Fruit fly (Drosophila melanogaster) whole organism, embryonic: ENCODE measurements around the gene SCAR.

Source experiments
- B-H1 ChIP-seq: fragments of 200-800 bp; sonication (Bioruptor generic); IDR thresholded peaks from 3 replicates; pipeline ENCODE4 v1.3.6; 2022; ENCODE audit warnings: missing biosample characterization, missing genetic modification characterization
- CG10431 ChIP-seq: fragments of 200-800 bp; sonication (Bioruptor generic); optimal IDR thresholded peaks from 3 replicates; lab custom pipeline; 2018; ENCODE audit warnings: missing biosample characterization, mild to moderate bottlenecking, missing genetic modification characterization
- CG10654 ChIP-seq: fragments of 200-800 bp; sonication (Bioruptor generic); optimal IDR thresholded peaks from 2 replicates; lab custom pipeline; 2016; ENCODE audit warnings: missing biosample characterization, missing genetic modification characterization
- CG11085 ChIP-seq: fragments of 200-800 bp; sonication (Bioruptor generic); IDR thresholded peaks from 2 replicates; pipeline ENCODE4 v1.3.6; 2022; ENCODE audit warnings: missing biosample characterization, missing genetic modification characterization
- CG11723 ChIP-seq: fragments of 200-800 bp; sonication (Bioruptor generic); optimal IDR thresholded peaks from 2 replicates; lab custom pipeline; 2017; ENCODE audit warnings: missing biosample characterization, mild to moderate bottlenecking, missing genetic modification characterization
- CG12744 ChIP-seq: fragments of 200-800 bp; sonication (Bioruptor generic); optimal IDR thresholded peaks from 2 replicates; lab custom pipeline; 2016; ENCODE audit warnings: missing biosample characterization, missing genetic modification characterization
- CG14014 ChIP-seq: fragments of 200-800 bp; sonication (Bioruptor generic); IDR thresholded peaks from 2 replicates; pipeline ENCODE4 v1.3.6; 2022; ENCODE audit warnings: missing biosample characterization, missing genetic modification characterization
- CG14050 ChIP-seq: fragments of 200-800 bp; sonication (Bioruptor generic); IDR thresholded peaks from 3 replicates; pipeline ENCODE4 v1.3.6; 2022; ENCODE audit warnings: missing biosample characterization, missing genetic modification characterization
- CG1602 ChIP-seq: fragments of 200-800 bp; sonication (Bioruptor generic); optimal IDR thresholded peaks from 3 replicates; lab custom pipeline; 2016; ENCODE audit warnings: missing biosample characterization, missing genetic modification characterization
- CG16815 ChIP-seq: fragments of 200-800 bp; sonication (Bioruptor generic); optimal IDR thresholded peaks from 3 replicates; lab custom pipeline; 2017; ENCODE audit warnings: missing biosample characterization, mild to moderate bottlenecking, missing genetic modification characterization
- CG17359 ChIP-seq: fragments of 200-800 bp; sonication (Bioruptor generic); optimal IDR thresholded peaks from 3 replicates; lab custom pipeline; 2018; ENCODE audit warnings: missing biosample characterization, mild to moderate bottlenecking, missing genetic modification characterization, moderate library complexity
- CG17802 ChIP-seq: fragments of 200-800 bp; sonication (Bioruptor generic); optimal IDR thresholded peaks from 2 replicates; lab custom pipeline; 2018; ENCODE audit warnings: missing biosample characterization, mild to moderate bottlenecking, missing genetic modification characterization, moderate library complexity
- CG3281 ChIP-seq: fragments of 200-800 bp; sonication (Bioruptor generic); optimal IDR thresholded peaks from 3 replicates; lab custom pipeline; 2017; ENCODE audit warnings: missing biosample characterization, mild to moderate bottlenecking, missing genetic modification characterization
- CG4360 ChIP-seq: fragments of 200-800 bp; sonication (Bioruptor generic); IDR thresholded peaks from 2 replicates; pipeline ENCODE4 v1.3.6; 2022; ENCODE audit warnings: missing biosample characterization, missing genetic modification characterization
- CG6765 ChIP-seq: fragments of 200-800 bp; sonication (Bioruptor generic); optimal IDR thresholded peaks from 3 replicates; lab custom pipeline; 2017; ENCODE audit warnings: missing biosample characterization, mild to moderate bottlenecking, missing genetic modification characterization
- CG8290 ChIP-seq, 3 experiments: fragments of 200-800 bp; sonication (Bioruptor generic); optimal IDR thresholded peaks; 2 replicates each; lab custom pipeline; 2016 to 2019; ENCODE audit warnings: missing biosample characterization in 3 of 3, missing genetic modification characterization in 3 of 3, mild to moderate bottlenecking in 2 of 3, moderate library complexity in 1 of 3
- CG8478 ChIP-seq: fragments of >200 bp; optimal IDR thresholded peaks from 2 replicates; lab custom pipeline; 2018
- CG8924 ChIP-seq: fragments of 200-800 bp; optimal IDR thresholded peaks from 3 replicates; lab custom pipeline; 2019; ENCODE audit warnings: missing biosample characterization, mild to moderate bottlenecking, missing genetic modification characterization, moderate library complexity
- D19B ChIP-seq: fragments of 200-800 bp; sonication (Bioruptor generic); optimal IDR thresholded peaks from 2 replicates; lab custom pipeline; 2017; ENCODE audit warnings: missing biosample characterization, mild to moderate bottlenecking, missing genetic modification characterization
- Fer1 ChIP-seq: fragments of 200-800 bp; sonication (Bioruptor generic); optimal IDR thresholded peaks from 2 replicates; lab custom pipeline; 2017; ENCODE audit warnings: missing biosample characterization, mild to moderate bottlenecking, missing genetic modification characterization
- MBD-R2 ChIP-seq: fragments of 200-800 bp; sonication (Bioruptor generic); IDR thresholded peaks from 2 replicates; pipeline ENCODE4 v1.3.6; 2022; ENCODE audit warnings: missing biosample characterization, missing genetic modification characterization
- MESR4 ChIP-seq: fragments of 200-800 bp; sonication (Bioruptor generic); optimal IDR thresholded peaks from 2 replicates; lab custom pipeline; 2018; ENCODE audit warnings: missing biosample characterization, mild to moderate bottlenecking, missing genetic modification characterization, moderate library complexity
- Mad ChIP-seq: fragments of 200-800 bp; sonication (Bioruptor generic); optimal IDR thresholded peaks from 2 replicates; lab custom pipeline; 2016; ENCODE audit warnings: missing biosample characterization, missing genetic modification characterization
- PHDP ChIP-seq: fragments of 200-800 bp; sonication (Bioruptor generic); optimal IDR thresholded peaks from 3 replicates; lab custom pipeline; 2018; ENCODE audit warnings: missing biosample characterization, mild to moderate bottlenecking, missing genetic modification characterization, moderate library complexity
- Usf ChIP-seq: fragments of 200-800 bp; sonication (Bioruptor generic); optimal IDR thresholded peaks from 2 replicates; lab custom pipeline; 2017; ENCODE audit warnings: missing genotype, missing biosample characterization, missing genetic modification characterization
- ac ChIP-seq: fragments of 200-800 bp; sonication (Bioruptor generic); optimal IDR thresholded peaks from 3 replicates; lab custom pipeline; 2017; ENCODE audit warnings: missing biosample characterization, mild to moderate bottlenecking, missing genetic modification characterization
- ara ChIP-seq: fragments of 200-800 bp; sonication (Bioruptor generic); IDR thresholded peaks from 2 replicates; pipeline ENCODE4 v1.3.6; 2022; ENCODE audit warnings: missing biosample characterization, missing genetic modification characterization
- caup ChIP-seq: fragments of 200-800 bp; sonication (Bioruptor generic); optimal IDR thresholded peaks from 3 replicates; lab custom pipeline; 2017; ENCODE audit warnings: missing biosample characterization, mild to moderate bottlenecking, missing genetic modification characterization, moderate library complexity; ENCODE audit not compliant: severe bottlenecking
- chinmo ChIP-seq: fragments of 200-800 bp; sonication (Bioruptor generic); IDR thresholded peaks from 4 replicates; pipeline ENCODE4 v1.3.6; 2022; ENCODE audit warnings: missing biosample characterization, missing genetic modification characterization; ENCODE audit not compliant: partially characterized antibody
- cwo ChIP-seq: fragments of 200-800 bp; sonication (Bioruptor generic); optimal IDR thresholded peaks from 3 replicates; lab custom pipeline; 2017; ENCODE audit warnings: missing biosample characterization, missing genetic modification characterization, mild to moderate bottlenecking, moderate library complexity, missing genetic modification reagents
- danr ChIP-seq: fragments of 200-800 bp; sonication (Bioruptor generic); IDR thresholded peaks from 2 replicates; pipeline ENCODE4 v1.3.6; 2022; ENCODE audit warnings: missing biosample characterization, missing genetic modification characterization
- dm ChIP-seq: fragments of 200-800 bp; sonication (Bioruptor generic); optimal IDR thresholded peaks from 3 replicates; lab custom pipeline; 2016; ENCODE audit warnings: missing biosample characterization, missing genetic modification characterization
- ems ChIP-seq: fragments of 200-800 bp; sonication (Bioruptor generic); optimal IDR thresholded peaks from 3 replicates; lab custom pipeline; 2016; ENCODE audit warnings: missing biosample characterization, missing genetic modification characterization
- exex ChIP-seq: fragments of 200-800 bp; sonication (Bioruptor generic); optimal IDR thresholded peaks from 4 replicates; lab custom pipeline; 2018; ENCODE audit warnings: missing biosample characterization, mild to moderate bottlenecking, missing genetic modification characterization, moderate library complexity
- fu2 ChIP-seq: fragments of 200-800 bp; sonication (Bioruptor generic); optimal IDR thresholded peaks from 2 replicates; lab custom pipeline; 2016; ENCODE audit warnings: missing biosample characterization, missing genetic modification characterization
- gem ChIP-seq: fragments of 200-800 bp; sonication (Bioruptor generic); optimal IDR thresholded peaks from 2 replicates; lab custom pipeline; 2019; ENCODE audit warnings: missing biosample characterization, mild to moderate bottlenecking, missing genetic modification characterization, moderate library complexity
- kay ChIP-seq: fragments of 200-800 bp; sonication (Bioruptor generic); optimal IDR thresholded peaks from 2 replicates; lab custom pipeline; 2016; ENCODE audit warnings: missing biosample characterization, missing genetic modification characterization
- ken ChIP-seq: fragments of 200-800 bp; sonication (Bioruptor generic); IDR thresholded peaks from 3 replicates; pipeline ENCODE4 v1.3.6; 2022; ENCODE audit warnings: missing biosample characterization, missing genetic modification characterization
- nau ChIP-seq: fragments of 200-800 bp; sonication (Bioruptor generic); optimal IDR thresholded peaks from 3 replicates; lab custom pipeline; 2017; ENCODE audit warnings: missing biosample characterization, mild to moderate bottlenecking, missing genetic modification characterization, missing genetic modification reagents
- peb ChIP-seq: fragments of 200-800 bp; sonication (Bioruptor generic); IDR thresholded peaks from 2 replicates; pipeline ENCODE4 v1.3.6; 2022; ENCODE audit warnings: missing biosample characterization, missing genetic modification characterization
- pita ChIP-seq: fragments of 200-800 bp; sonication (Bioruptor generic); optimal IDR thresholded peaks from 2 replicates; lab custom pipeline; 2017; ENCODE audit warnings: missing biosample characterization, mild to moderate bottlenecking, missing genetic modification characterization
- pum ChIP-seq: fragments of 200-800 bp; sonication (Bioruptor generic); optimal IDR thresholded peaks from 2 replicates; lab custom pipeline; 2016; ENCODE audit warnings: missing biosample characterization, missing genetic modification characterization
- pzg ChIP-seq: fragments of 200-800 bp; sonication (Bioruptor generic); optimal IDR thresholded peaks from 3 replicates; lab custom pipeline; 2018; ENCODE audit warnings: missing biosample characterization, mild to moderate bottlenecking, missing genetic modification characterization, moderate library complexity
- sna ChIP-seq: fragments of 200-800 bp; sonication (Bioruptor generic); IDR thresholded peaks from 2 replicates; pipeline ENCODE4 v1.3.6; 2022; ENCODE audit warnings: missing biosample characterization, missing genetic modification characterization; ENCODE audit not compliant: partially characterized antibody
- sqz ChIP-seq: fragments of 200-800 bp; sonication (Bioruptor generic); optimal IDR thresholded peaks from 3 replicates; lab custom pipeline; 2018; ENCODE audit warnings: missing biosample characterization, mild to moderate bottlenecking, missing genetic modification characterization
- tgo ChIP-seq: fragments of 200-800 bp; sonication (Bioruptor generic); IDR thresholded peaks from 3 replicates; pipeline ENCODE4 v1.3.6; 2022; ENCODE audit warnings: missing biosample characterization, missing genetic modification characterization
- tna ChIP-seq: fragments of 200-800 bp; sonication (Bioruptor generic); IDR thresholded peaks from 2 replicates; pipeline ENCODE4 v1.3.6; 2022; ENCODE audit warnings: missing biosample characterization, missing genetic modification characterization; ENCODE audit not compliant: partially characterized antibody
- usp ChIP-seq: fragments of >200 bp; optimal IDR thresholded peaks from 2 replicates; lab custom pipeline; 2017; ENCODE audit warnings: missing biosample characterization, missing genetic modification characterization
- zen ChIP-seq: fragments of 200-800 bp; sonication (Bioruptor generic); optimal IDR thresholded peaks from 3 replicates; lab custom pipeline; 2018; ENCODE audit warnings: missing biosample characterization, mild to moderate bottlenecking, missing genetic modification characterization, moderate library complexity

Gene SCAR

dm6 chr2L:10967257-10968008, 9.1 kb upstream of the SCAR start:
- TF ChIP-seq CG11085 (GFP tag; lab: Robert Waterston, UW), result no peak
- TF ChIP-seq CG10654 (GFP tag; lab: Kevin White, UChicago), result no peak
- TF ChIP-seq pzg (GFP tag; lab: Kevin White, UChicago), result peak; percentile 1
- TF ChIP-seq CG12744 (GFP tag; lab: Kevin White, UChicago), result no peak
- TF ChIP-seq danr (GFP tag; lab: Robert Waterston, UW), result no peak
- no peak for TF ChIP-seq CG6765 (GFP tag; lab: Kevin White, UChicago)
- TF ChIP-seq D19B (GFP tag; lab: Kevin White, UChicago), result no peak
- no peak for TF ChIP-seq gem (tag; lab: Kevin White, UChicago)
- 0 out of 2 replicates have a peak, but pooled peaks have one; percentile 9 for TF ChIP-seq tna
- TF ChIP-seq CG11723, result no peak
- TF ChIP-seq CG1602 (GFP tag; lab: Kevin White, UChicago), result no peak
- no peak for TF ChIP-seq zen (tag; lab: Kevin White, UChicago)
- no peak for TF ChIP-seq CG10431 (GFP tag; lab: Kevin White, UChicago)
- no peak for TF ChIP-seq pita
- TF ChIP-seq caup (GFP tag; lab: Kevin White, UChicago), result no peak
- no peak for TF ChIP-seq fu2
- no peak for TF ChIP-seq CG4360
- TF ChIP-seq Mad (GFP tag; lab: Kevin White, UChicago), result no peak
- no peak for TF ChIP-seq usp (GFP tag; lab: Kevin White, UChicago)
- TF ChIP-seq CG8290 (GFP tag; optimal IDR thresholded peaks at IDR 0.05; lab: Kevin White, UChicago), result no peak
- TF ChIP-seq CG8290 (tag; optimal IDR thresholded peaks at IDR 0.05; lab: Kevin White, UChicago), result peak in 1 of 2 experiments; percentile 50
- no peak for TF ChIP-seq CG14014 (GFP tag; lab: Robert Waterston, UW)
- TF ChIP-seq peb (GFP tag; lab: Robert Waterston, UW), result no peak
- peak; percentile 17 for TF ChIP-seq CG17359 (tag; lab: Kevin White, UChicago)
- no peak for TF ChIP-seq CG3281 (GFP tag; lab: Kevin White, UChicago)
- peak; percentile 66 for TF ChIP-seq dm
- no peak for TF ChIP-seq CG8924 (tag; lab: Kevin White, UChicago)
- TF ChIP-seq tgo, result no peak
- no peak for TF ChIP-seq cwo (GFP tag; lab: Kevin White, UChicago)
- TF ChIP-seq ems (GFP tag; lab: Kevin White, UChicago), result no peak
- TF ChIP-seq PHDP, result no peak
- no peak for TF ChIP-seq kay (GFP tag; lab: Kevin White, UChicago)
- TF ChIP-seq CG16815 (GFP tag; lab: Kevin White, UChicago), result no peak
- TF ChIP-seq Fer1 (GFP tag; lab: Kevin White, UChicago), result no peak
- no peak for TF ChIP-seq CG14050 (GFP tag; lab: Robert Waterston, UW)
- TF ChIP-seq sqz (GFP tag; lab: Kevin White, UChicago), result no peak
- no peak for TF ChIP-seq ac (GFP tag; lab: Kevin White, UChicago)
- no peak for TF ChIP-seq CG17802 (tag; lab: Kevin White, UChicago)
- peak; percentile 57; the same call in 2 of the 4 replicates for TF ChIP-seq chinmo (GFP tag; lab: Robert Waterston, UW)
- no peak for TF ChIP-seq B-H1 (GFP tag; lab: Robert Waterston, UW)
- no peak for TF ChIP-seq CG8478 (lab: Kevin White, UChicago)
- TF ChIP-seq MBD-R2, result no peak
- no peak for TF ChIP-seq ara
- TF ChIP-seq exex (tag; lab: Kevin White, UChicago), result peak; percentile 40
- 0 out of 3 replicates have a peak, but pooled peaks have one; percentile 26 for TF ChIP-seq ken
- no peak for TF ChIP-seq pum (GFP tag; lab: Kevin White, UChicago)
- TF ChIP-seq nau (GFP tag; lab: Kevin White, UChicago), result peak; percentile 40
- TF ChIP-seq Usf (GFP tag; lab: Kevin White, UChicago), result no peak
- no peak for TF ChIP-seq sna (GFP tag; lab: Robert Waterston, UW)
- peak; percentile 70 for TF ChIP-seq MESR4 (GFP tag; lab: Kevin White, UChicago)
